Worm (Caenorhabditis elegans) whole organism, young adult: ENCODE measurements around the gene lgc-29.

Source experiments
- B0019.2 ChIP-seq: fragments of 200-800 bp; sonication (Bioruptor generic); conservative IDR thresholded peaks from 2 replicates; pipeline ENCODE4 v1.3.6; 2022; ENCODE audit warnings: missing genetic modification reagents, missing genetic modification characterization, missing compliant biosample characterization
- B0261.1 ChIP-seq: sonication (generic microtip); optimal IDR thresholded peaks from 2 replicates; lab custom pipeline; 2016; ENCODE audit warnings: mild to moderate bottlenecking, missing genetic modification characterization, moderate library complexity, missing compliant biosample characterization
- F33H1.4 ChIP-seq: fragments of 200-800 bp; sonication (Bioruptor generic); IDR thresholded peaks from 2 replicates; pipeline ENCODE4 v1.3.6; 2022; ENCODE audit warnings: missing genetic modification reagents, missing genetic modification characterization, missing compliant biosample characterization
- F49E8.2 ChIP-seq: sonication (generic microtip); optimal IDR thresholded peaks from 3 replicates; lab custom pipeline; 2017; ENCODE audit warnings: missing genetic modification characterization, mild to moderate bottlenecking, missing compliant biosample characterization, antibody characterized with exemption, moderate library complexity; ENCODE audit not compliant: insufficient read depth
- F55B11.4 ChIP-seq: sonication (generic microtip); optimal IDR thresholded peaks from 2 replicates; lab custom pipeline; 2016; ENCODE audit warnings: missing compliant biosample characterization, missing genetic modification characterization, borderline replicate concordance; ENCODE audit not compliant: insufficient read depth
- F57C9.4 ChIP-seq: sonication (generic microtip); optimal IDR thresholded peaks from 2 replicates; lab custom pipeline; 2017; ENCODE audit warnings: mild to moderate bottlenecking, missing genetic modification characterization, missing compliant biosample characterization
- K12H6.12 ChIP-seq: fragments of 200-800 bp; sonication (Bioruptor generic); optimal IDR thresholded peaks from 2 replicates; lab custom pipeline; 2018; ENCODE audit warnings: mild to moderate bottlenecking, missing genetic modification characterization, missing compliant biosample characterization
- T07F8.4 ChIP-seq: sonication (generic microtip); optimal IDR thresholded peaks from 2 replicates; lab custom pipeline; 2016; ENCODE audit warnings: mild to moderate bottlenecking, missing genetic modification characterization, moderate library complexity, missing compliant biosample characterization
- aptf-2 ChIP-seq: fragments of 200-800 bp; sonication (Bioruptor generic); conservative IDR thresholded peaks from 2 replicates; pipeline ENCODE4 v1.3.6; 2022; ENCODE audit warnings: missing genetic modification reagents, missing genetic modification characterization, missing compliant biosample characterization
- atf-7 ChIP-seq: sonication (generic microtip); optimal IDR thresholded peaks from 2 replicates; lab custom pipeline; 2017; ENCODE audit warnings: mild to moderate bottlenecking, missing genetic modification characterization, missing compliant biosample characterization
- athp-1 ChIP-seq: sonication (generic microtip); optimal IDR thresholded peaks from 2 replicates; lab custom pipeline; 2017; ENCODE audit warnings: mild to moderate bottlenecking, missing genetic modification characterization, missing compliant biosample characterization
- attf-5 ChIP-seq: fragments of 200-800 bp; sonication (Bioruptor generic); optimal IDR thresholded peaks from 2 replicates; lab custom pipeline; 2018; ENCODE audit warnings: mild to moderate bottlenecking, missing genetic modification characterization, missing compliant biosample characterization
- attf-6 ChIP-seq: fragments of 200-800 bp; sonication (Bioruptor generic); IDR thresholded peaks from 2 replicates; pipeline ENCODE4 v1.3.6; 2022; ENCODE audit warnings: missing genetic modification reagents, missing genetic modification characterization, missing compliant biosample characterization
- bed-1 ChIP-seq: fragments of 200-800 bp; sonication (Bioruptor generic); IDR thresholded peaks from 2 replicates; pipeline ENCODE4 v1.3.6; 2022; ENCODE audit warnings: missing genetic modification reagents, missing genetic modification characterization, missing compliant biosample characterization
- cebp-1 ChIP-seq, 2 experiments: fragments of 200-800 bp in 1 of 2; sonication (Bioruptor generic) in 1 of 2; sonication (generic microtip) in 1 of 2; IDR thresholded peaks in 1 of 2; optimal IDR thresholded peaks in 1 of 2; 2 replicates each; pipeline versions ENCODE4 v1.3.6 to Lab custom; 2017 to 2022; ENCODE audit warnings: missing compliant biosample characterization in 2 of 2, missing genetic modification characterization in 2 of 2, mild to moderate bottlenecking in 1 of 2, missing genetic modification reagents in 1 of 2, moderate library complexity in 1 of 2
- ceh-100 ChIP-seq: fragments of 200-800 bp; sonication (Bioruptor generic); IDR thresholded peaks from 2 replicates; pipeline ENCODE4 v1.3.6; 2022; ENCODE audit warnings: missing genetic modification reagents, missing genetic modification characterization, missing compliant biosample characterization
- ceh-58 ChIP-seq: fragments of 200-800 bp; sonication (Bioruptor generic); IDR thresholded peaks from 2 replicates; pipeline ENCODE4 v1.3.6; 2022; ENCODE audit warnings: missing genetic modification characterization, missing compliant biosample characterization
- egl-18 ChIP-seq: fragments of 200-800 bp; sonication (Bioruptor generic); IDR thresholded peaks from 2 replicates; pipeline ENCODE4 v1.3.6; 2022; ENCODE audit warnings: missing genetic modification reagents, missing genetic modification characterization, missing compliant biosample characterization
- egl-44 ChIP-seq: fragments of 200-800 bp; sonication (Bioruptor generic); IDR thresholded peaks from 2 replicates; pipeline ENCODE4 v1.3.6; 2022; ENCODE audit warnings: missing genetic modification reagents, missing genetic modification characterization, missing compliant biosample characterization
- egrh-3 ChIP-seq: fragments of 200-800 bp; sonication (Bioruptor generic); IDR thresholded peaks from 2 replicates; pipeline ENCODE4 v1.3.6; 2022; ENCODE audit warnings: missing genetic modification reagents, missing genetic modification characterization, missing compliant biosample characterization
- ekl-4 ChIP-seq: fragments of 200-800 bp; sonication (Bioruptor generic); IDR thresholded peaks from 2 replicates; pipeline ENCODE4 v1.3.6; 2022; ENCODE audit warnings: missing genetic modification reagents, missing genetic modification characterization, missing compliant biosample characterization
- ets-4 ChIP-seq: fragments of 200-800 bp; sonication (Bioruptor generic); optimal IDR thresholded peaks from 2 replicates; lab custom pipeline; 2018; ENCODE audit warnings: mild to moderate bottlenecking, missing genetic modification characterization, missing compliant biosample characterization
- fkh-3 ChIP-seq: sonication (generic microtip); optimal IDR thresholded peaks from 2 replicates; lab custom pipeline; 2016; ENCODE audit warnings: mild to moderate bottlenecking, missing genetic modification characterization, missing compliant biosample characterization
- him-1 ChIP-seq: sonication (generic microtip); optimal IDR thresholded peaks from 2 replicates; lab custom pipeline; 2016; ENCODE audit warnings: missing genotype, missing genetic modification reagents, missing genetic modification characterization, missing compliant biosample characterization
- hlh-26 ChIP-seq: fragments of 200-800 bp; sonication (Bioruptor generic); conservative IDR thresholded peaks from 2 replicates; pipeline ENCODE4 v1.3.6; 2022; ENCODE audit warnings: missing genetic modification reagents, missing genetic modification characterization, missing compliant biosample characterization
- hmg-1.2 ChIP-seq: fragments of 200-800 bp; sonication (Bioruptor generic); IDR thresholded peaks from 2 replicates; pipeline ENCODE4 v1.3.6; 2022; ENCODE audit warnings: missing genetic modification reagents, missing genetic modification characterization, missing compliant biosample characterization
- hmg-20 ChIP-seq: fragments of 200-800 bp; sonication (Bioruptor generic); IDR thresholded peaks from 2 replicates; pipeline ENCODE4 v1.3.6; 2022; ENCODE audit warnings: missing genetic modification reagents, missing genetic modification characterization, missing compliant biosample characterization
- lag-1 ChIP-seq: fragments of 200-800 bp; sonication (Bioruptor generic); IDR thresholded peaks from 2 replicates; pipeline ENCODE4 v1.3.6; 2022; ENCODE audit warnings: missing genetic modification reagents, missing genetic modification characterization, missing compliant biosample characterization
- madf-10 ChIP-seq: sonication (generic microtip); optimal IDR thresholded peaks from 2 replicates; lab custom pipeline; 2016; ENCODE audit warnings: mild to moderate bottlenecking, missing genetic modification characterization, missing compliant biosample characterization
- madf-3 ChIP-seq: fragments of 200-800 bp; sonication (Bioruptor generic); IDR thresholded peaks from 2 replicates; pipeline ENCODE4 v1.3.6; 2022; ENCODE audit warnings: missing genetic modification reagents, missing genetic modification characterization, missing compliant biosample characterization
- nfya-1 ChIP-seq: sonication (generic microtip); optimal IDR thresholded peaks from 2 replicates; lab custom pipeline; 2017; ENCODE audit warnings: antibody characterized with exemption, missing compliant biosample characterization, missing genetic modification characterization, borderline replicate concordance; ENCODE audit not compliant: insufficient read depth
- nhr-120 ChIP-seq: fragments of 200-800 bp; sonication (Bioruptor generic); IDR thresholded peaks from 2 replicates; pipeline ENCODE4 v1.3.6; 2022; ENCODE audit warnings: missing genetic modification characterization, missing compliant biosample characterization
- nhr-27 ChIP-seq: fragments of 200-800 bp; sonication (Bioruptor generic); optimal IDR thresholded peaks from 2 replicates; lab custom pipeline; 2018; ENCODE audit warnings: mild to moderate bottlenecking, missing genetic modification characterization, moderate library complexity, missing compliant biosample characterization
- nhr-90 ChIP-seq: sonication (generic microtip); optimal IDR thresholded peaks from 2 replicates; lab custom pipeline; 2016; ENCODE audit warnings: missing genotype, mild to moderate bottlenecking, missing genetic modification characterization, missing compliant biosample characterization
- rcor-1 ChIP-seq: fragments of 200-800 bp; sonication (Bioruptor generic); IDR thresholded peaks from 2 replicates; pipeline ENCODE4 v1.3.6; 2022; ENCODE audit warnings: missing genetic modification reagents, missing genetic modification characterization, missing compliant biosample characterization
- rec-8 ChIP-seq, 2 experiments: sonication (generic microtip); optimal IDR thresholded peaks; 2 replicates each; lab custom pipeline; 2016; ENCODE audit warnings: mild to moderate bottlenecking in 2 of 2, missing genetic modification characterization in 2 of 2, missing genetic modification reagents in 2 of 2, missing genotype in 2 of 2, missing biosample characterization in 1 of 2, missing compliant biosample characterization in 1 of 2, moderate library complexity in 1 of 2
- snpc-1.3 ChIP-seq: sonication (generic microtip); optimal IDR thresholded peaks from 2 replicates; lab custom pipeline; 2017; ENCODE audit warnings: missing genetic modification characterization, mild to moderate bottlenecking, missing compliant biosample characterization, antibody characterized with exemption, moderate library complexity, missing genotype, missing genetic modification reagents; ENCODE audit not compliant: insufficient read depth
- snpc-3.4 ChIP-seq: sonication (generic microtip); optimal IDR thresholded peaks from 2 replicates; lab custom pipeline; 2017; ENCODE audit warnings: missing genetic modification characterization, mild to moderate bottlenecking, missing compliant biosample characterization, antibody characterized with exemption, moderate library complexity, missing genotype, missing genetic modification reagents
- snpc-4 ChIP-seq, 5 experiments: fragments of 150-350 bp in 1 of 5; sonication (generic microtip) in 4 of 5; optimal IDR thresholded peaks; 2 replicates each; lab custom pipeline; 2014 to 2018; ENCODE audit warnings: missing genetic modification characterization in 5 of 5, missing biosample characterization in 3 of 5, antibody characterized with exemption in 2 of 5, mild to moderate bottlenecking in 2 of 5, missing compliant biosample characterization in 2 of 5, missing genotype in 2 of 5, moderate library complexity in 2 of 5, missing genetic modification reagents in 1 of 5
- zim-3 ChIP-seq: sonication (generic microtip); optimal IDR thresholded peaks from 2 replicates; lab custom pipeline; 2017; ENCODE audit warnings: mild to moderate bottlenecking, missing genetic modification characterization, moderate library complexity, missing compliant biosample characterization
- ztf-18 ChIP-seq: sonication (generic microtip); optimal IDR thresholded peaks from 2 replicates; lab custom pipeline; 2016; ENCODE audit warnings: missing genotype, mild to moderate bottlenecking, missing genetic modification characterization, missing compliant biosample characterization
- ztf-25 ChIP-seq: fragments of 200-800 bp; sonication (Bioruptor generic); IDR thresholded peaks from 2 replicates; pipeline ENCODE4 v1.3.6; 2022; ENCODE audit warnings: missing genetic modification reagents, missing genetic modification characterization, missing compliant biosample characterization
- ztf-3 ChIP-seq: fragments of 200-800 bp; sonication (Bioruptor generic); optimal IDR thresholded peaks from 2 replicates; lab custom pipeline; 2018; ENCODE audit warnings: mild to moderate bottlenecking, missing genetic modification characterization, missing compliant biosample characterization

Gene lgc-29

ce11 chrV:4169658-4170057 lies 30.9 kb downstream of the lgc-29 start (continued):
- TF ChIP-seq snpc-4 (GFP tag; optimal IDR thresholded peaks at IDR 0.05; lab: Kevin White, UChicago) (peak; percentile 13), snpc-4 (tag; optimal IDR thresholded peaks at IDR 0.05; lab: Kevin White, UChicago) (no peak), zim-3 (no peak), ztf-25 (GFP tag; lab: Robert Waterston, UW) (no peak), B0019.2 (no peak), cebp-1 (GFP tag; IDR thresholded peaks at IDR 0.05; lab: Robert Waterston, UW) (no peak), cebp-1 (tag; optimal IDR thresholded peaks at IDR 0.05; lab: Kevin White, UChicago) (no peak), rec-8 (tag; optimal IDR thresholded peaks at IDR 0.05; lab: Kevin White, UChicago) (no peak), B0261.1 (tag; lab: Kevin White, UChicago) (no peak), ets-4 (GFP tag; lab: Kevin White, UChicago) (no peak), fkh-3 (tag; lab: Kevin White, UChicago) (no peak), athp-1 (no peak), egrh-3 (GFP tag; lab: Robert Waterston, UW) (no peak), ceh-100 (GFP tag; lab: Robert Waterston, UW) (no peak), egl-44 (GFP tag; lab: Robert Waterston, UW) (no peak), nhr-27 (tag; lab: Kevin White, UChicago) (no peak), attf-6 (GFP tag; lab: Robert Waterston, UW) (0 out of 2 replicates have a peak, but pooled peaks have one; percentile 29), ztf-18 (no peak), madf-10 (no peak), F57C9.4 (no peak), F49E8.2 (tag; lab: Kevin White, UChicago) (peak; percentile 18), madf-3 (GFP tag; lab: Robert Waterston, UW) (no peak), ceh-58 (no peak), rcor-1 (GFP tag; lab: Robert Waterston, UW) (no peak), ekl-4 (GFP tag; lab: Robert Waterston, UW) (no peak), ztf-3 (no peak), atf-7 (tag; lab: Kevin White, UChicago) (no peak), nhr-90 (no peak), lag-1 (GFP tag; lab: Robert Waterston, UW) (no peak), snpc-1.3 (no peak), bed-1 (GFP tag; lab: Robert Waterston, UW) (no peak), hlh-26 (no peak), hmg-1.2 (GFP tag; lab: Robert Waterston, UW) (peak; percentile 20; the same call in 1 of the 2 replicates), F55B11.4 (tag; lab: Kevin White, UChicago) (no peak)
- TF ChIP-seq, all 124 proteins: peak for 14

- no peak for TF ChIP-seq egl-44 (GFP tag; lab: Robert Waterston, UW)
- TF ChIP-seq nhr-120 (GFP tag; lab: Robert Waterston, UW), result no peak
- TF ChIP-seq egl-18 (GFP tag; lab: Robert Waterston, UW), result no peak
- no peak for TF ChIP-seq ceh-58
- no peak for TF ChIP-seq K12H6.12
- TF ChIP-seq nfya-1 (tag; lab: Kevin White, UChicago), result no peak
- TF ChIP-seq T07F8.4 (tag; lab: Kevin White, UChicago), result no peak
- no peak for TF ChIP-seq him-1
- TF ChIP-seq hmg-20 (GFP tag; lab: Robert Waterston, UW), result no peak
- TF ChIP-seq aptf-2 (GFP tag; lab: Robert Waterston, UW), result no peak
- no peak for TF ChIP-seq snpc-3.4
- no peak for TF ChIP-seq nhr-27 (tag; lab: Kevin White, UChicago)
- TF ChIP-seq F33H1.4, result no peak
- TF ChIP-seq attf-5 (GFP tag; lab: Kevin White, UChicago), result no peak
- TF ChIP-seq, all 124 proteins: peak for 0
Measured at ce11 chrV:4170138-4170537, 31.4 kb downstream of the lgc-29 start, which contains the start of gene Y45G5AM.7. Gene Y45G5AM.7, minus strand, starts transcription at chrV:4170238.
